Worm (Caenorhabditis elegans): ENCODE measurements around the gene Y50D7A.10.

Y50D7A.10 gene

ce11 chrIII:315160-315559 is at the start of gene Y50D7A.10:
Y50D7A.10 (plus strand) TSS chrIII:315460.
- TF ChIP-seq bed-3 (GFP tag; optimal IDR thresholded peaks at IDR 0.05): no peak
- TF ChIP-seq zip-8 (tag; optimal IDR thresholded peaks at IDR 0.05): peak; percentile 30

DNA sequence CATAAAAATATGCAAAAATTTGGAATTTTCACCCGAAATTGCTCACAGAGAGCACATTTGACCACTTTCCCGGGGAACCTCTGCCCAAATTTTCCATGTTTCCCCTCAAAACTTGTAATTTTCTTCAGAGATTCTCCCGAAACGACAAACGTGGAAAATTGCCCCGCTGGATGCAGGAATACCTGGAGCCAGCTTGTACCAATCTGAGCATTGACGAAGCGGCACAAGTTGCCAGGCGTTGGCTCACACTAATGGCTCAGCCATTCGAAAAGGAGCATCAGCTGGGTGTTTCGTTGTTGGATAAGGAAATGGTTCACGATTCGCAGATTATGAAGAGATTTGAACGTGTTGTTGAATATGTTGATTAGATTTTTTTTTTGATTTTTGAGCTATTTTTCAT is 32.8 kb upstream of the Y50D7A.10 start:
- TF ChIP-seq snpc-4 (tag; optimal IDR thresholded peaks at IDR 0.05) (no peak), mab-5 (tag; optimal IDR thresholded peaks at IDR 0.05) (no peak), mep-1 (tag; optimal IDR thresholded peaks at IDR 0.05) (no peak), nhr-237 (tag; optimal IDR thresholded peaks at IDR 0.05) (no peak), nhr-28 (tag; optimal IDR thresholded peaks at IDR 0.05) (no peak), elt-1 (tag; optimal IDR thresholded peaks at IDR 0.05; ENCODE audit: borderline replicate concordance, insufficient read depth) (no peak), ceh-39 (tag; optimal IDR thresholded peaks at IDR 0.05) (no peak), nhr-76 (tag; optimal IDR thresholded peaks at IDR 0.05) (no peak), lin-13 (tag; optimal IDR thresholded peaks at IDR 0.05) (no peak), ceh-43 (GFP tag; optimal IDR thresholded peaks at IDR 0.05) (no peak), unc-39 (tag; optimal IDR thresholded peaks at IDR 0.05) (no peak), mls-2 (tag; optimal IDR thresholded peaks at IDR 0.05) (no peak), cnd-1 (tag; optimal IDR thresholded peaks at IDR 0.05) (no peak), nhr-2 (tag; optimal IDR thresholded peaks at IDR 0.05) (no peak), nhr-12 (tag; optimal IDR thresholded peaks at IDR 0.05) (no peak), bed-3 (GFP tag; optimal IDR thresholded peaks at IDR 0.05) (no peak), lsy-2 (tag; optimal IDR thresholded peaks at IDR 0.05) (no peak), sptf-1 (tag; optimal IDR thresholded peaks at IDR 0.05) (no peak), lin-32 (GFP tag; optimal IDR thresholded peaks at IDR 0.05) (no peak)

- TF ChIP-seq sptf-1 (tag; optimal IDR thresholded peaks at IDR 0.05): no peak
- no peak for TF ChIP-seq tbx-8 (GFP tag; optimal IDR thresholded peaks at IDR 0.05)
- no peak for TF ChIP-seq elt-3 (tag; optimal IDR thresholded peaks at IDR 0.05)
- no peak for TF ChIP-seq pha-4 (tag; optimal IDR thresholded peaks at IDR 0.05)
- no peak for TF ChIP-seq mab-5 (tag; optimal IDR thresholded peaks at IDR 0.05)
- TF ChIP-seq ceh-39 (tag; optimal IDR thresholded peaks at IDR 0.05): no peak
- TF ChIP-seq lsy-2 (tag; optimal IDR thresholded peaks at IDR 0.05): no peak
- no peak for TF ChIP-seq lin-32 (GFP tag; optimal IDR thresholded peaks at IDR 0.05)
- no peak for TF ChIP-seq flh-1 (GFP tag; optimal IDR thresholded peaks at IDR 0.05)
- TF ChIP-seq ceh-83 (GFP tag; optimal IDR thresholded peaks at IDR 0.05): no peak
- TF ChIP-seq ham-2 (GFP tag; optimal IDR thresholded peaks at IDR 0.05): no peak
Measured at ce11 chrIII:283817-284216, 31.4 kb upstream of the Y50D7A.10 start, which contains the start of gene taco-1. taco-1 (plus strand) TSS chrIII:284117.

ce11 chrIII:292340-292739 is 22.9 kb upstream of the Y50D7A.10 start, which contains the start of gene Y50D7A.1:
Y50D7A.1 (plus strand) TSS chrIII:292640.
- TF ChIP-seq lsy-2 (tag; optimal IDR thresholded peaks at IDR 0.05) (no peak), hlh-1 (tag; optimal IDR thresholded peaks at IDR 0.05) (no peak), snpc-4 (tag; optimal IDR thresholded peaks at IDR 0.05) (no peak), zip-8 (tag; optimal IDR thresholded peaks at IDR 0.05) (no peak), tbx-8 (GFP tag; optimal IDR thresholded peaks at IDR 0.05) (no peak), nhr-28 (tag; optimal IDR thresholded peaks at IDR 0.05) (no peak), nhr-76 (tag; optimal IDR thresholded peaks at IDR 0.05) (no peak), sptf-1 (tag; optimal IDR thresholded peaks at IDR 0.05) (no peak), pha-4 (tag; optimal IDR thresholded peaks at IDR 0.05) (no peak)

DNA sequence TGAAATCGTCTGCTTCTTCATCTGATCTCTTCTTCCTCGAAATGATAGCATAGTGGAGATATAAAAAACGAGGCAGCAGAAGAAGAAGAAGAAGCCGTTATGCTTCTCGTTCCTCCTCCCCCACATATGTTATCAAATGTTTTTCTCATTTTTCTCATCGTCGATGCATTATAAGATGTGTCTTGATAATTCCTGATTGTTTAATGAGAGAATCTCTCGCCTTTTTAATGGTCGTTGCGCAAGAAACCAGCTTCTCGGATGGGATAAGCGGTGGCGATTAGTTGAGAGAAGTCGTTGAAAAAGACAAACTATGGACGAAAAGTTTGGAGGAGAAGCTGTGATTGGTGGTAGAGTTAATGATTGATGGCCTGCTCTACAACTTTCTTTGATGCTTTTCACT is 20.7 kb upstream of the Y50D7A.10 start, which contains the start of gene Y50D7A.13:
TSS of gene Y50D7A.13 (minus strand) at position 101 of the 400 bp plus-strand sequence.
- TF ChIP-seq tbx-8 (GFP tag; optimal IDR thresholded peaks at IDR 0.05) (no peak), ham-2 (GFP tag; optimal IDR thresholded peaks at IDR 0.05) (no peak), ceh-83 (GFP tag; optimal IDR thresholded peaks at IDR 0.05) (no peak), elt-3 (tag; optimal IDR thresholded peaks at IDR 0.05) (no peak), ces-1 (GFP tag; optimal IDR thresholded peaks at IDR 0.05) (no peak), nhr-2 (tag; optimal IDR thresholded peaks at IDR 0.05) (no peak)

ce11 chrIII:298456-298855 is 16.8 kb upstream of the Y50D7A.10 start, which contains the start of gene ads-1:
ads-1 (minus strand) TSS chrIII:298556.
- TF ChIP-seq lsy-2 (tag; optimal IDR thresholded peaks at IDR 0.05) (no peak), blmp-1 (tag; optimal IDR thresholded peaks at IDR 0.05) (no peak), drap-1 (GFP tag; optimal IDR thresholded peaks at IDR 0.05) (no peak), tbx-8 (GFP tag; optimal IDR thresholded peaks at IDR 0.05) (no peak), unc-62 (GFP tag; optimal IDR thresholded peaks at IDR 0.05) (no peak)

Data from whole organism, mixed stage, embryonic.